Fruit fly (Drosophila melanogaster): ENCODE measurements around the gene CG34382.
A peak's percentile ranks its signal among the peaks of the same experiment; 100 is the strongest.

Gene CG34382

DNA sequence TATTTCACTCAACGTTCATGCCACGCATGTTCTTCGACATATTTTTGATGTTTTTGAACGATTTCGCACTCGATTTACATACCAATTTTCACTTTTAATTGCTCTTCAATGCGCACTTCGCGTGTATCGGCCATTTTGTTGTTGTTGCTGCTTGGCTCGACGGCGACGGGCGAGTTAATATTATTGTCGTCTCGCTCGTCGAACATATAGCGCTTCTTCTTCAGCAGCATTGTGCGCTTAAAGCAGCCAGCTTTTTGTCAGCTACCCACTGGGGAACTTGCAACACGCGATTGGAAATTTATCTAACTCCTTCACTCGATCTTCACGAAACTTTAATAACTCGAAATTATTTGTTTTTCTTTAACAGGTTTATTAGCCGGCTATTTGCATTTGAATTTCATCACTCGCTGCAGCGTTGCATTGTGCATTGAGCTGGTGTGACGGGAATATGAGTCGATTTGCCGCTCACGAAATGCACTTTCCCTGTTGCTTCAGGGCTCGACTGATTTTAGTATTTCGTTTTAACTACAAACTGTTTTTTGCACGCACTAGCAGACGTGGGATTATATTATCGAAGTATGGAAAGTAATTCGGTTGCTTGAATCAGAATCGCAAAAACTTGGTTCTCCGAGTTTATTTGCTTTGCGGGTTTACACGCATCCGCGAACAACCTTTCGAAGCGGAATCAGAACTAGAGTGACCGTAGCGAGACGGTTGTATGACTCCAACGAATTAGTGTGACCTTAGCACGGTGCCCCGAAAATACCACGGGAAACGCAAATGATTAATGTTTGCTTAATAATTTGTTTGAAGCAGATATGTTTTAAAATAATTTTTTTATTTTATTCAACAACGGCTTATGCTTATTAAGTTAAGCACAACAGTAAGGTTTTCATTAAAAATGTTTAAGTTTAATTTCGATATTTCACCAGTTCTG is 23.9 kb upstream of the CG34382 start, which contains the start of gene RasGAP1 (continued):
- TF ChIP-seq Dfd (GFP tag; optimal IDR thresholded peaks at IDR 0.05) = no peak
- no peak for TF ChIP-seq CG2889 (GFP tag; IDR thresholded peaks at IDR 0.05)
- no peak for TF ChIP-seq CG11696 (GFP tag; IDR thresholded peaks at IDR 0.05)
- TF ChIP-seq Dp (GFP tag; optimal IDR thresholded peaks at IDR 0.05) = peak; percentile 25
- TF ChIP-seq croc (GFP tag; conservative IDR thresholded peaks at IDR 0.05) = no peak
- TF ChIP-seq CG34224 (GFP tag; IDR thresholded peaks at IDR 0.05; ENCODE audit: partially characterized antibody) = 0 out of 3 replicates have a peak, but pooled peaks have one; percentile 16
- peak in 1 of 2 experiments; percentile 10 for TF ChIP-seq Pdp1 (GFP tag; optimal IDR thresholded peaks at IDR 0.05)
- no peak for TF ChIP-seq CG4282 (GFP tag; optimal IDR thresholded peaks at IDR 0.05)
- no peak for TF ChIP-seq CG13296 (GFP tag; optimal IDR thresholded peaks at IDR 0.05)
- TF ChIP-seq Meics (GFP tag; optimal IDR thresholded peaks at IDR 0.05) = no peak
- no peak for TF ChIP-seq CG31224 (GFP tag; IDR thresholded peaks at IDR 0.05)
- TF ChIP-seq CG11456 (GFP tag; IDR thresholded peaks at IDR 0.05) = no peak
- peak; percentile 4 for TF ChIP-seq lab (GFP tag; optimal IDR thresholded peaks at IDR 0.05)
- no peak for TF ChIP-seq CG4730 (GFP tag; IDR thresholded peaks at IDR 0.05)
- no peak for TF ChIP-seq CG31365 (tag; optimal IDR thresholded peaks at IDR 0.05)
- TF ChIP-seq CG8944 (GFP tag; optimal IDR thresholded peaks at IDR 0.05) = no peak
- TF ChIP-seq HLH4C (GFP tag; IDR thresholded peaks at IDR 0.05; ENCODE audit: partially characterized antibody) = peak; percentile 54; the same call in 2 of the 3 replicates
- no peak for TF ChIP-seq Hr39 (optimal IDR thresholded peaks at IDR 0.05)
- TF ChIP-seq CG4617 (GFP tag; optimal IDR thresholded peaks at IDR 0.05; ENCODE audit: borderline replicate concordance) = peak; percentile 91
- TF ChIP-seq odd (GFP tag; optimal IDR thresholded peaks at IDR 0.05) = no peak
- TF ChIP-seq CTCF (GFP tag; optimal IDR thresholded peaks at IDR 0.05) = peak; percentile 5
- TF ChIP-seq Rx (GFP tag; IDR thresholded peaks at IDR 0.05) = no peak
- no peak for TF ChIP-seq fru (optimal IDR thresholded peaks at IDR 0.05)
- TF ChIP-seq CHES-1-like (GFP tag; optimal IDR thresholded peaks at IDR 0.05) = peak; percentile 50
- TF ChIP-seq CG7372 (GFP tag; IDR thresholded peaks at IDR 0.05) = no peak
- TF ChIP-seq CG30431 (GFP tag; optimal IDR thresholded peaks at IDR 0.05) = no peak
- TF ChIP-seq lmd (GFP tag; IDR thresholded peaks at IDR 0.05) = no peak
- no peak for TF ChIP-seq tna (GFP tag; IDR thresholded peaks at IDR 0.05; ENCODE audit: partially characterized antibody)
- no peak for TF ChIP-seq CkIIα-i1 (GFP tag; IDR thresholded peaks at IDR 0.05)
- peak; percentile 16 for TF ChIP-seq Max (GFP tag; optimal IDR thresholded peaks at IDR 0.05)
- peak; percentile 15 for TF ChIP-seq psq (GFP tag; optimal IDR thresholded peaks at IDR 0.05)

DNA sequence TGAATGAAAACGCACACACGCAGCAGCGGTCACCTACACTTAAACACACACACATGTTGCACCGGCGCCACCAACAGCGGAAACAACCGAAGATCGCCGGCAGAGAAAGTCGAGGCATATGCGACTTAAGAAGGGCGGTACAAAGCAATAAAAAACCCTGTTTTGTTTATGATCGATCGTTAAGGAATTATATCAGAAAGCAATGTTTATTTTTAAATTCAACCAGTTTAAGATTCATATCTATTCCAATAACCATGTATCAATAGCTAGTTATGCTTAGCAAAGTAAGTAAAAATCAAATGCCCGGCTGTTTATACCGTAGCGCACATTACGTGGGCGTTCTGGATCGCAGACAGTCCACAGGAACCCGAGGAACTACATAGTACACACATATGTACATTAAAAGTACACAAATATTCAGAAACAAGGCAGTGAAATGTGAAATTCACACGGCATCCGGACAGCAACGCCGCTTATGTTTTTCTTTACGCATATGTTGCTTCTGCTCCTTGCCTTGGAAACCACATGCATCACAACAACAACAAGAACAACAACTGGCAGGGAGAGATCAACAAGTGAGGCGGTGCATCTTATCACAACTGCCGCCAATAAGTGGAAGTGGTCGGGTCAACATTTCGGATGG is 22.9 kb upstream of the CG34382 start:
- TF ChIP-seq CG4730 (GFP tag; IDR thresholded peaks at IDR 0.05) = peak; percentile 95
- peak; percentile 97 for TF ChIP-seq Dad (GFP tag; optimal IDR thresholded peaks at IDR 0.05)
- TF ChIP-seq sob (GFP tag; IDR thresholded peaks at IDR 0.05) = peak; percentile 96
- TF ChIP-seq Bteb2 (GFP tag; optimal IDR thresholded peaks at IDR 0.05) = peak; percentile 93
- peak; percentile 99 for TF ChIP-seq zen (tag; optimal IDR thresholded peaks at IDR 0.05)
- TF ChIP-seq CG1603 (tag; optimal IDR thresholded peaks at IDR 0.05) = peak; percentile 98
- no peak for TF ChIP-seq sc (optimal IDR thresholded peaks at IDR 0.05)
- peak; percentile 98 for TF ChIP-seq sc (GFP tag; optimal IDR thresholded peaks at IDR 0.05)
- TF ChIP-seq CG10366 (GFP tag; IDR thresholded peaks at IDR 0.05) = peak; percentile 96
- no peak for TF ChIP-seq gfzf (GFP tag; optimal IDR thresholded peaks at IDR 0.05)
- TF ChIP-seq CG1602 (GFP tag; optimal IDR thresholded peaks at IDR 0.05) = peak; percentile 97
- TF ChIP-seq CG9727 (GFP tag; optimal IDR thresholded peaks at IDR 0.05) = peak; percentile 99
- peak; percentile 88 for TF ChIP-seq Elba2 (GFP tag; optimal IDR thresholded peaks at IDR 0.05)
- TF ChIP-seq dati (GFP tag; IDR thresholded peaks at IDR 0.05) = peak; percentile 94
- peak; percentile 92 for TF ChIP-seq CG7357 (GFP tag; IDR thresholded peaks at IDR 0.05)
- peak; percentile 97 for TF ChIP-seq wor (GFP tag; IDR thresholded peaks at IDR 0.05)
- TF ChIP-seq tap (tag; optimal IDR thresholded peaks at IDR 0.05) = peak; percentile 97
- peak; percentile 96 for TF ChIP-seq CG14014 (GFP tag; IDR thresholded peaks at IDR 0.05)
- peak; percentile 98 for TF ChIP-seq Antp (GFP tag; optimal IDR thresholded peaks at IDR 0.05)
- TF ChIP-seq Oaz (GFP tag; IDR thresholded peaks at IDR 0.05) = peak; percentile 90
- peak; percentile 97 for TF ChIP-seq Six4 (GFP tag; optimal IDR thresholded peaks at IDR 0.05)
